Worm (Caenorhabditis elegans) whole organism, L1 larva: Measurements from ENCODE around the gene nop-1.

Source experiments
- C04F5.9 ChIP-seq: sonication (generic microtip); optimal IDR thresholded peaks from 2 replicates; lab custom pipeline; 2016; ENCODE audit warnings: missing genetic modification characterization, missing compliant biosample characterization
- C34B4.2 ChIP-seq: sonication (generic microtip); optimal IDR thresholded peaks from 2 replicates; lab custom pipeline; 2017; ENCODE audit warnings: mild to moderate bottlenecking, missing genetic modification characterization, missing compliant biosample characterization
- Y116A8C.19 ChIP-seq: sonication (generic microtip); optimal IDR thresholded peaks from 2 replicates; lab custom pipeline; 2016; ENCODE audit warnings: missing compliant biosample characterization, missing genetic modification characterization, borderline replicate concordance
- aha-1 ChIP-seq: fragments of 150-350 bp; optimal IDR thresholded peaks from 2 replicates; lab custom pipeline; 2014; ENCODE audit warnings: missing biosample characterization, missing genetic modification characterization
- ama-1 ChIP-seq: fragments of 150-350 bp; optimal IDR thresholded peaks from 2 replicates; lab custom pipeline; 2014
- ceh-63 ChIP-seq: fragments of 200-800 bp; sonication (Bioruptor generic); optimal IDR thresholded peaks from 2 replicates; lab custom pipeline; 2018; ENCODE audit warnings: mild to moderate bottlenecking, missing genetic modification characterization, missing compliant biosample characterization
- ceh-82 ChIP-seq, 3 experiments: fragments of 150-350 bp in 1 of 3; sonication (generic microtip) in 2 of 3; optimal IDR thresholded peaks; 2 replicates each; lab custom pipeline; 2014 to 2017; ENCODE audit warnings: missing biosample characterization in 3 of 3, missing genetic modification characterization in 3 of 3
- ceh-90 ChIP-seq: sonication (generic microtip); optimal IDR thresholded peaks from 2 replicates; lab custom pipeline; 2016; ENCODE audit warnings: missing genetic modification characterization, missing compliant biosample characterization
- ces-1 ChIP-seq: fragments of 150-350 bp; optimal IDR thresholded peaks from 2 replicates; lab custom pipeline; 2014; ENCODE audit warnings: missing biosample characterization, missing genetic modification reagents, missing genetic modification characterization
- dpl-1 ChIP-seq, 3 experiments: fragments of 150-350 bp in 2 of 3; sonication (generic microtip) in 1 of 3; optimal IDR thresholded peaks; 2 replicates each; lab custom pipeline; 2014 to 2017; ENCODE audit warnings: missing biosample characterization in 3 of 3, missing genetic modification characterization in 3 of 3, missing genetic modification reagents in 3 of 3
- dsc-1 ChIP-seq: sonication (generic microtip); optimal IDR thresholded peaks from 2 replicates; lab custom pipeline; 2016; ENCODE audit warnings: mild to moderate bottlenecking, missing genetic modification characterization, missing compliant biosample characterization
- efl-1 ChIP-seq, 4 experiments: fragments of 150-350 bp; optimal IDR thresholded peaks in 3 of 4; peaks in 1 of 4; 1 replicate in 1 of 4; 2 replicates in 3 of 4; lab custom pipeline; 2014; ENCODE audit warnings: missing biosample characterization in 2 of 4, missing genetic modification characterization in 2 of 4, missing genetic modification reagents in 2 of 4
- egl-13 ChIP-seq: sonication (generic microtip); optimal IDR thresholded peaks from 2 replicates; lab custom pipeline; 2016; ENCODE audit warnings: missing genotype, missing genetic modification reagents, missing genetic modification characterization, missing compliant biosample characterization
- egl-27 ChIP-seq, 2 experiments: fragments of 150-350 bp in 1 of 2; sonication (generic microtip); optimal IDR thresholded peaks; 3 replicates each; lab custom pipeline; 2017 to 2018; ENCODE audit warnings: missing biosample characterization in 2 of 2, missing genetic modification characterization in 2 of 2, missing genetic modification reagents in 2 of 2
- elt-2 ChIP-seq: sonication (generic microtip); optimal IDR thresholded peaks from 2 replicates; lab custom pipeline; 2016; ENCODE audit warnings: missing genetic modification characterization, mild to moderate bottlenecking, inconsistent platforms, missing compliant biosample characterization, missing genetic modification reagents
- ets-5 ChIP-seq: fragments of 200-800 bp; sonication (Bioruptor generic); IDR thresholded peaks from 2 replicates; pipeline ENCODE4 v1.3.6; 2022; ENCODE audit warnings: missing genetic modification characterization, missing compliant biosample characterization
- fkh-10 ChIP-seq: sonication (generic microtip); optimal IDR thresholded peaks from 2 replicates; lab custom pipeline; 2017; ENCODE audit warnings: missing biosample characterization, missing genetic modification reagents, missing genetic modification characterization
- fkh-8 ChIP-seq: sonication (generic microtip); optimal IDR thresholded peaks from 2 replicates; lab custom pipeline; 2016; ENCODE audit warnings: mild to moderate bottlenecking, missing genetic modification characterization, missing compliant biosample characterization
- fos-1 ChIP-seq: fragments of 150-350 bp; optimal IDR thresholded peaks from 2 replicates; lab custom pipeline; 2014; ENCODE audit warnings: missing biosample characterization, missing genetic modification characterization
- grh-1 ChIP-seq: fragments of 200-800 bp; sonication (Bioruptor generic); IDR thresholded peaks from 2 replicates; pipeline ENCODE4 v1.3.6; 2022; ENCODE audit warnings: missing genetic modification reagents, missing genetic modification characterization, missing compliant biosample characterization
- hlh-17 ChIP-seq: fragments of 200-800 bp; sonication (Bioruptor generic); optimal IDR thresholded peaks from 2 replicates; lab custom pipeline; 2018; ENCODE audit warnings: missing genetic modification characterization, mild to moderate bottlenecking, missing compliant biosample characterization, moderate library complexity, borderline replicate concordance
- hpl-2 ChIP-seq: fragments of 150-350 bp; optimal IDR thresholded peaks from 2 replicates; lab custom pipeline; 2014; ENCODE audit warnings: missing biosample characterization, missing genetic modification reagents, missing genetic modification characterization
- irx-1 ChIP-seq: sonication (generic microtip); optimal IDR thresholded peaks from 2 replicates; lab custom pipeline; 2016; ENCODE audit warnings: missing genetic modification characterization, missing compliant biosample characterization
- isw-1 ChIP-seq: fragments of 200-800 bp; sonication (Bioruptor generic); IDR thresholded peaks from 2 replicates; pipeline ENCODE4 v1.3.6; 2022; ENCODE audit warnings: missing genetic modification characterization, missing compliant biosample characterization
- lin-13 ChIP-seq: fragments of 150-350 bp; optimal IDR thresholded peaks from 2 replicates; lab custom pipeline; 2014; ENCODE audit warnings: missing biosample characterization, missing genetic modification reagents, missing genetic modification characterization
- lin-15B ChIP-seq: fragments of 150-350 bp; sonication (generic microtip); optimal IDR thresholded peaks from 3 replicates; lab custom pipeline; 2014; ENCODE audit warnings: missing biosample characterization, missing genetic modification characterization
- lin-35 ChIP-seq, 2 experiments: fragments of 150-350 bp; optimal IDR thresholded peaks; 2 replicates each; lab custom pipeline; 2014; ENCODE audit warnings: missing biosample characterization in 2 of 2, missing genetic modification characterization in 2 of 2, missing genetic modification reagents in 2 of 2
- lin-39 ChIP-seq: fragments of 150-350 bp; optimal IDR thresholded peaks from 2 replicates; lab custom pipeline; 2014; ENCODE audit warnings: missing biosample characterization, missing genetic modification reagents, missing genetic modification characterization
- mab-9 ChIP-seq: fragments of 200-800 bp; sonication (Bioruptor generic); IDR thresholded peaks from 2 replicates; pipeline ENCODE4 v1.3.6; 2022; ENCODE audit warnings: missing genetic modification reagents, missing genetic modification characterization, missing compliant biosample characterization
- mdl-1 ChIP-seq, 2 experiments: fragments of 150-350 bp; optimal IDR thresholded peaks; 2 replicates each; lab custom pipeline; 2014 to 2017; ENCODE audit warnings: missing biosample characterization in 2 of 2, missing genetic modification characterization in 2 of 2, inconsistent platforms in 1 of 2
- mef-2 ChIP-seq: fragments of 150-350 bp; optimal IDR thresholded peaks from 2 replicates; lab custom pipeline; 2014; ENCODE audit warnings: missing biosample characterization, missing genetic modification characterization
- mep-1 ChIP-seq: fragments of 150-350 bp; optimal IDR thresholded peaks from 2 replicates; lab custom pipeline; 2014; ENCODE audit warnings: missing biosample characterization, missing genetic modification characterization
- nhr-11 ChIP-seq: fragments of 150-350 bp; optimal IDR thresholded peaks from 2 replicates; lab custom pipeline; 2014; ENCODE audit warnings: missing biosample characterization, missing genetic modification characterization
- nhr-12 ChIP-seq: sonication (generic microtip); optimal IDR thresholded peaks from 2 replicates; lab custom pipeline; 2017; ENCODE audit warnings: missing biosample characterization, missing genetic modification characterization
- nhr-71 ChIP-seq: sonication (generic microtip); optimal IDR thresholded peaks from 2 replicates; lab custom pipeline; 2016; ENCODE audit warnings: mild to moderate bottlenecking, missing genetic modification characterization, moderate library complexity, missing compliant biosample characterization
- nhr-76 ChIP-seq: sonication (generic microtip); optimal IDR thresholded peaks from 2 replicates; lab custom pipeline; 2017; ENCODE audit warnings: missing biosample characterization, missing genetic modification characterization
- nhr-84 ChIP-seq: sonication (generic microtip); optimal IDR thresholded peaks from 2 replicates; lab custom pipeline; 2017; ENCODE audit warnings: missing biosample characterization, missing genetic modification characterization
- nhr-90 ChIP-seq: sonication (generic microtip); optimal IDR thresholded peaks from 2 replicates; lab custom pipeline; 2016; ENCODE audit warnings: mild to moderate bottlenecking, missing genetic modification characterization, missing compliant biosample characterization; ENCODE audit not compliant: poor library complexity
- pax-3 ChIP-seq: fragments of 200-800 bp; sonication (Bioruptor generic); optimal IDR thresholded peaks from 2 replicates; lab custom pipeline; 2018; ENCODE audit warnings: mild to moderate bottlenecking, missing genetic modification characterization, moderate library complexity, missing compliant biosample characterization
- rnt-1 ChIP-seq: sonication (generic microtip); optimal IDR thresholded peaks from 2 replicates; lab custom pipeline; 2016; ENCODE audit warnings: mild to moderate bottlenecking, missing genetic modification characterization, moderate library complexity, missing compliant biosample characterization
- snpc-4 ChIP-seq: fragments of 150-350 bp; optimal IDR thresholded peaks from 2 replicates; lab custom pipeline; 2014; ENCODE audit warnings: missing biosample characterization, missing genetic modification characterization
- sox-4 ChIP-seq: sonication (generic microtip); optimal IDR thresholded peaks from 2 replicates; lab custom pipeline; 2016; ENCODE audit warnings: missing genetic modification characterization, missing compliant biosample characterization
- sptf-1 ChIP-seq: fragments of 150-350 bp; optimal IDR thresholded peaks from 2 replicates; lab custom pipeline; 2014; ENCODE audit warnings: missing biosample characterization, missing genetic modification characterization
- sup-37 ChIP-seq: fragments of 200-800 bp; sonication (Bioruptor generic); optimal IDR thresholded peaks from 2 replicates; lab custom pipeline; 2018; ENCODE audit warnings: mild to moderate bottlenecking, missing genetic modification characterization, missing compliant biosample characterization
- tlp-1 ChIP-seq: fragments of 150-350 bp; optimal IDR thresholded peaks from 2 replicates; lab custom pipeline; 2014; ENCODE audit warnings: missing biosample characterization, missing genetic modification characterization
- unc-130 ChIP-seq: fragments of 150-350 bp; optimal IDR thresholded peaks from 2 replicates; lab custom pipeline; 2017; ENCODE audit warnings: missing biosample characterization, missing genetic modification characterization, inconsistent platforms
- unc-30 ChIP-seq: sonication (generic microtip); optimal IDR thresholded peaks from 2 replicates; lab custom pipeline; 2017; ENCODE audit warnings: missing biosample characterization, missing genetic modification characterization
- unc-62 ChIP-seq: fragments of 150-350 bp; optimal IDR thresholded peaks from 2 replicates; lab custom pipeline; 2014; ENCODE audit warnings: missing biosample characterization, missing genetic modification reagents, missing genetic modification characterization
- unc-86 ChIP-seq: sonication (generic microtip); optimal IDR thresholded peaks from 2 replicates; lab custom pipeline; 2016; ENCODE audit warnings: missing genetic modification characterization, missing compliant biosample characterization
- unc-98 ChIP-seq: fragments of 200-800 bp; sonication (Bioruptor generic); IDR thresholded peaks from 2 replicates; pipeline ENCODE4 v1.3.6; 2022; ENCODE audit warnings: missing genetic modification characterization, missing compliant biosample characterization
- vab-15 ChIP-seq: sonication (generic microtip); optimal IDR thresholded peaks from 2 replicates; lab custom pipeline; 2017; ENCODE audit warnings: missing genotype, mild to moderate bottlenecking, missing genetic modification characterization, missing compliant biosample characterization
- xbp-1 ChIP-seq: sonication (generic microtip); optimal IDR thresholded peaks from 2 replicates; lab custom pipeline; 2016; ENCODE audit warnings: missing genetic modification characterization, missing compliant biosample characterization
- zag-1 ChIP-seq: fragments of 150-350 bp; optimal IDR thresholded peaks from 2 replicates; lab custom pipeline; 2014; ENCODE audit warnings: missing biosample characterization, missing genetic modification characterization
- ztf-11 ChIP-seq, 2 experiments: sonication (generic microtip); optimal IDR thresholded peaks; 2 replicates each; lab custom pipeline; 2016 to 2017; ENCODE audit warnings: missing genetic modification characterization in 2 of 2, missing biosample characterization in 1 of 2, missing compliant biosample characterization in 1 of 2

The nop-1 gene

ce11 chrIII:5949817-5950216 lies 8.7 kb upstream of the nop-1 start (continued):
- TF ChIP-seq sptf-1 (tag; lab: Kevin White, UChicago): no peak
- TF ChIP-seq snpc-4: no peak
- TF ChIP-seq lin-15B: no peak
- no peak for TF ChIP-seq ceh-90 (tag; lab: Kevin White, UChicago)
- no peak for TF ChIP-seq elt-2
- TF ChIP-seq lin-39 (tag; lab: Kevin White, UChicago): no peak
- TF ChIP-seq ceh-63: no peak
- peak; percentile 22 for TF ChIP-seq dsc-1 (tag; lab: Kevin White, UChicago)
- TF ChIP-seq mep-1: no peak
- peak; percentile 61 for TF ChIP-seq rnt-1
- no peak for TF ChIP-seq ztf-11 (tag; optimal IDR thresholded peaks at IDR 0.05; lab: Kevin White, UChicago)
- TF ChIP-seq sup-37 (GFP tag; lab: Kevin White, UChicago): no peak
- no peak for TF ChIP-seq ama-1 (lab: Kevin White, UChicago)
- no peak for TF ChIP-seq unc-30 (tag; lab: Kevin White, UChicago)
- no peak for TF ChIP-seq egl-13
- TF ChIP-seq C04F5.9 (tag; lab: Kevin White, UChicago): no peak
- TF ChIP-seq tlp-1 (tag; lab: Kevin White, UChicago): no peak
- TF ChIP-seq nhr-71: peak; percentile 51
- TF ChIP-seq fkh-10 (GFP tag; lab: Kevin White, UChicago): peak; percentile 81
- no peak for TF ChIP-seq pax-3
- TF ChIP-seq egl-27 (tag; optimal IDR thresholded peaks at IDR 0.05; lab: Kevin White, UChicago): no peak
- no peak for TF ChIP-seq hpl-2 (GFP tag; lab: Kevin White, UChicago)
- no peak for TF ChIP-seq hlh-17 (GFP tag; lab: Kevin White, UChicago)
- TF ChIP-seq grh-1 (GFP tag; lab: Robert Waterston, UW): no peak
- no peak for TF ChIP-seq C34B4.2 (tag; lab: Kevin White, UChicago)
- no peak for TF ChIP-seq zag-1
- TF ChIP-seq nhr-11: no peak
- TF ChIP-seq nhr-76 (tag; lab: Kevin White, UChicago): no peak
- TF ChIP-seq fos-1: no peak
- no peak for TF ChIP-seq sox-4
- TF ChIP-seq efl-1 (optimal IDR thresholded peaks at IDR 0.05; lab: Kevin White, UChicago): peak; percentile 21 to 33
- TF ChIP-seq efl-1 (GFP tag; optimal IDR thresholded peaks at IDR 0.05 in 1 of 2; lab: Kevin White, UChicago): peak in 1 of 2 experiments; percentile 86
- no peak for TF ChIP-seq irx-1 (tag; lab: Kevin White, UChicago)
- TF ChIP-seq mef-2: no peak
- TF ChIP-seq unc-98: no peak
- no peak for TF ChIP-seq xbp-1 (tag; lab: Kevin White, UChicago)
- peak in 2 of 3 experiments; percentile 12 to 50 for TF ChIP-seq ceh-82 (tag; optimal IDR thresholded peaks at IDR 0.05; lab: Kevin White, UChicago)
- TF ChIP-seq unc-86: no peak
- TF ChIP-seq Y116A8C.19 (tag; lab: Kevin White, UChicago): no peak
- no peak for TF ChIP-seq lin-13 (GFP tag; lab: Kevin White, UChicago)
- TF ChIP-seq ces-1 (GFP tag; lab: Kevin White, UChicago): no peak
- no peak for TF ChIP-seq vab-15 (tag; lab: Kevin White, UChicago)
- peak in 1 of 2 experiments; percentile 14 for TF ChIP-seq mdl-1 (tag; optimal IDR thresholded peaks at IDR 0.05; lab: Kevin White, UChicago)
- TF ChIP-seq nhr-12 (tag; lab: Kevin White, UChicago): no peak
- no peak for TF ChIP-seq dpl-1 (GFP tag; optimal IDR thresholded peaks at IDR 0.05; lab: Kevin White, UChicago)
- no peak for TF ChIP-seq unc-130 (tag; lab: Kevin White, UChicago)
- no peak for TF ChIP-seq lin-35 (GFP tag; optimal IDR thresholded peaks at IDR 0.05; lab: Kevin White, UChicago)
- no peak for TF ChIP-seq mab-9 (GFP tag; lab: Robert Waterston, UW)
- TF ChIP-seq fkh-8: no peak
- no peak for TF ChIP-seq aha-1 (tag; lab: Kevin White, UChicago)
- TF ChIP-seq nhr-90 (tag; lab: Kevin White, UChicago): no peak
- TF ChIP-seq ets-5 (GFP tag; lab: Robert Waterston, UW): no peak
- TF ChIP-seq isw-1: no peak
- TF ChIP-seq unc-62 (GFP tag; lab: Kevin White, UChicago): no peak
- TF ChIP-seq nhr-84: no peak
